Worm (Caenorhabditis elegans): ENCODE results near the gene T20G5.9.

DNA sequence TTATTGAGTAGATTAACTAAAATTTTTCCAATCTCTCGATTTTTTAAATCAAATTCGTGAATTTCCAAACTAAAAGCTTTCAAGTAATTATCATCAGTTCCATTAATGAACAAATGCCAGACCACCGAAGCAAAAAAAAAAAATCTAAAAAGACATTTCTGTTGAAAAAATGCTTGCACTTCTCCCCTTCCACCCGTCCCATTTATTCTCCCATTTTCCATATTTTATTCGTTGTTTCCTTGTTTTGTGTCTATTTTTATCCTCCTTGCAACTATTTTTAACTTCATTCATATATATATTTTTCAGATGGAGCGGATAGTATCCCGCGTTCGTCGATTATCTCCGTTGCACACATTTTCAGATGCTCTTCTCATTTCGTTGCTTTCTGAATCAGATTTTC lies 20.7 kb upstream of the T20G5.9 start, which contains the start of gene epac-1:
- TF ChIP-seq ama-1 (optimal IDR thresholded peaks at IDR 0.05): no peak
- no peak for TF ChIP-seq pes-1 (GFP tag; IDR thresholded peaks at IDR 0.05)
- TF ChIP-seq scrt-1 (GFP tag; IDR thresholded peaks at IDR 0.05): no peak
- TF ChIP-seq hmg-4 (GFP tag; optimal IDR thresholded peaks at IDR 0.05): no peak
- no peak for TF ChIP-seq F13C5.2 (tag; optimal IDR thresholded peaks at IDR 0.05)
- TF ChIP-seq ets-7 (tag; optimal IDR thresholded peaks at IDR 0.05): no peak
- TF ChIP-seq tbx-11 (GFP tag; IDR thresholded peaks at IDR 0.05): no peak
- TF ChIP-seq hnd-1 (tag; optimal IDR thresholded peaks at IDR 0.05): no peak
- no peak for TF ChIP-seq tra-4 (tag; optimal IDR thresholded peaks at IDR 0.05)

Measured in whole organism, early embryonic.